Worm (Caenorhabditis elegans): ENCODE results near the gene sra-14.

The sra-14 gene

DNA sequence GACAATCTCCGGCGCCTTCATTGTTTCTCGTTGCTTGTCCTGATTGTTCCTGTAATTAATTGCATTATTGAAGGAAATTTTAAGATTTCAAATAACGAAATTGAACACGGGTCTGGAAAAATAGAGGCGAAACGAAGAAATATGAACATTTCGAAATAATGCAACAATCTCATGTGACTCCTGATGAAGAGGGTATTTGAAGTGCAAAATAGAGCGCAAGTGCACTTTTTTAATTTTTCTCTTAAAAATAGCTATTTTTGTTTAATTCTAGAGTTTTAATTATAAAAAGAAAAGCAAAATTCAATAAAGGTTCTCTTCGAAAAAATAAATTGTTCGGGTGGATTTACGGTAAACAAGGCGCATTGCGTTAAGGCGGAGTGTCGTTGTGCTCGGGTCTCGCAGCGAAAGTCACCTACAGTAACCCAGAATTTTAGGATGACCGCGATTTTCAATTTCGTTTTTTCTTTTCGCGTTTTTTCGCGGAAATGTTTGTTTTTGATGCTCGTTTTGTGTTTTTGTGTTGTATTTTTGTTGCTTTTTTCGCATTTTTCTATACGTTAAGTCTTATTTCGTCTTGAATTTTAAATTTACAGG lies 34.0 kb downstream of the sra-14 start, which contains the start of the genes F58G1.2 and wago-4 (continued):
- TF ChIP-seq lin-54 (GFP tag; optimal IDR thresholded peaks at IDR 0.05) (peak; percentile 70), F33H1.4 (GFP tag; IDR thresholded peaks at IDR 0.05) (peak; percentile 96), tbx-9 (tag; optimal IDR thresholded peaks at IDR 0.05; ENCODE audit: borderline replicate concordance) (no peak), D2030.7 (GFP tag; IDR thresholded peaks at IDR 0.05) (peak; percentile 86), F23B12.7 (tag; optimal IDR thresholded peaks at IDR 0.05; ENCODE audit: insufficient read depth) (peak; percentile 44), lin-35 (GFP tag; optimal IDR thresholded peaks at IDR 0.05) (peak in 1 of 3 experiments; percentile 23), ztf-3 (GFP tag; optimal IDR thresholded peaks at IDR 0.05) (no peak), C17E4.6 (GFP tag; IDR thresholded peaks at IDR 0.05) (no peak), atf-7 (tag; optimal IDR thresholded peaks at IDR 0.05) (no peak), hsf-1 (GFP tag; IDR thresholded peaks at IDR 0.05) (peak; percentile 79), B0261.1 (tag; optimal IDR thresholded peaks at IDR 0.05) (no peak), snpc-1.1 (tag; optimal IDR thresholded peaks at IDR 0.05; ENCODE audit: insufficient read depth) (peak; percentile 73), ceh-79 (tag; optimal IDR thresholded peaks at IDR 0.05) (no peak), ztf-6 (GFP tag; IDR thresholded peaks at IDR 0.05) (no peak), hmg-1.2 (GFP tag; IDR thresholded peaks at IDR 0.05) (peak; percentile 37; the same call in 1 of the 2 replicates), lsl-1 (GFP tag; optimal IDR thresholded peaks at IDR 0.05) (peak; percentile 94), die-1 (tag; optimal IDR thresholded peaks at IDR 0.05) (no peak), mcd-1 (GFP tag; IDR thresholded peaks at IDR 0.05) (peak; percentile 60), ceh-100 (GFP tag; IDR thresholded peaks at IDR 0.05) (0 out of 2 replicates have a peak, but pooled peaks have one; percentile 13), Y56A3A.18 (GFP tag; IDR thresholded peaks at IDR 0.05) (no peak), rcor-1 (GFP tag; IDR thresholded peaks at IDR 0.05) (peak; percentile 51; the same call in 1 of the 2 replicates), B0035.1 (tag; optimal IDR thresholded peaks at IDR 0.05) (no peak), Y53F4B.3 (GFP tag; IDR thresholded peaks at IDR 0.05) (peak; percentile 36; the same call in 1 of the 2 replicates), him-1 (tag; optimal IDR thresholded peaks at IDR 0.05) (no peak), efl-1 (GFP tag; optimal IDR thresholded peaks at IDR 0.05) (peak; percentile 90)

ce11 chrII:12921478-12921877 lies 36.4 kb downstream of the sra-14 start:
- TF ChIP-seq mes-4 (tag; optimal IDR thresholded peaks at IDR 0.05) (no peak), efl-1 (GFP tag; optimal IDR thresholded peaks at IDR 0.05) (no peak), F37B4.10 (GFP tag; IDR thresholded peaks at IDR 0.05) (no peak), somi-1 (GFP tag; optimal IDR thresholded peaks at IDR 0.05) (no peak), hlh-26 (GFP tag; conservative IDR thresholded peaks at IDR 0.05) (no peak), pbrm-1 (GFP tag; IDR thresholded peaks at IDR 0.05) (no peak), lsy-27 (tag; optimal IDR thresholded peaks at IDR 0.05; ENCODE audit: borderline replicate concordance, insufficient read depth) (no peak), ceh-40 (GFP tag; IDR thresholded peaks at IDR 0.05) (no peak), dox-1 (GFP tag; IDR thresholded peaks at IDR 0.05) (no peak)

DNA sequence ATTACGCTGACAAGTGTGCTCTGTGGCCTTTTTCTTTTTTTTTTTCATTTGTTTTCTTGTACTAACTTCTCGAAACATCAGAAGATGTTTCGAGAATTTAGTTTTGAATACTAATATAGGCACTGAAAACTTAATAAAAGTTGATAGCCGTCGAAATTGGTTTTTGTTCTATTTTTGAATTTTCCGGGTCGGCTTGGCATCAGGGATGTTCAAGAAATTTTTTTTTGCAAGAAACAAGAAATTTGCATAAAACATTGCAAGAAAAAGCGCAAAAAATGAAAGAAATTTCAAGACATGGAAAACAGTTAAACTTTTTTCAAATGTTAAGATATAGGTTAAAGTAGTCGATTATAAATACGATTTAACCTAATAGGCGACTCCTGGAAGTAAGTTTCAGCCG lies 38.2 kb downstream of the sra-14 start:
- no peak for TF ChIP-seq ztf-18 (tag; optimal IDR thresholded peaks at IDR 0.05)
- 0 out of 2 replicates have a peak, but pooled peaks have one; percentile 79 for TF ChIP-seq cebp-2 (GFP tag; IDR thresholded peaks at IDR 0.05)
- peak; percentile 6 for TF ChIP-seq chd-7 (tag; optimal IDR thresholded peaks at IDR 0.05)
- TF ChIP-seq snpc-4 (GFP tag; optimal IDR thresholded peaks at IDR 0.05), result peak; percentile 6
- peak in 1 of 4 experiments; percentile 3 for TF ChIP-seq snpc-4 (tag; optimal IDR thresholded peaks at IDR 0.05)
- TF ChIP-seq ztf-25 (GFP tag; IDR thresholded peaks at IDR 0.05), result 0 out of 2 replicates have a peak, but pooled peaks have one; percentile 11
- TF ChIP-seq ama-1 (optimal IDR thresholded peaks at IDR 0.05), result no peak
- TF ChIP-seq ama-1 (GFP tag; optimal IDR thresholded peaks at IDR 0.05), result peak in 1 of 2 experiments; percentile 91
- peak; percentile 47 for TF ChIP-seq snpc-1.1 (tag; optimal IDR thresholded peaks at IDR 0.05; ENCODE audit: insufficient read depth)
- TF ChIP-seq dpff-1 (tag; optimal IDR thresholded peaks at IDR 0.05), result no peak
- TF ChIP-seq snpc-3.4 (tag; optimal IDR thresholded peaks at IDR 0.05), result peak; percentile 24
- TF ChIP-seq hmg-20 (GFP tag; IDR thresholded peaks at IDR 0.05), result no peak
- TF ChIP-seq lin-54 (GFP tag; optimal IDR thresholded peaks at IDR 0.05), result peak; percentile 30
- TF ChIP-seq cebp-1 (GFP tag; IDR thresholded peaks at IDR 0.05), result no peak
- TF ChIP-seq cebp-1 (tag; optimal IDR thresholded peaks at IDR 0.05), result no peak
- no peak for TF ChIP-seq Y53G8AR.9 (GFP tag; conservative IDR thresholded peaks at IDR 0.05)
